Fruit fly (Drosophila melanogaster) whole organism, pupa: Measurements from ENCODE around the gene mura.

Source experiments
- CG13204 ChIP-seq: fragments of 200-800 bp; sonication (Bioruptor generic); optimal IDR thresholded peaks from 2 replicates; lab custom pipeline; 2018; ENCODE audit warnings: missing biosample characterization, mild to moderate bottlenecking, missing genetic modification characterization, moderate library complexity
- CG17806 ChIP-seq: fragments of 200-800 bp; sonication (Bioruptor generic); optimal IDR thresholded peaks from 2 replicates; lab custom pipeline; 2018; ENCODE audit warnings: missing biosample characterization, mild to moderate bottlenecking, missing genetic modification characterization, moderate library complexity
- CG32121 ChIP-seq: fragments of 200-800 bp; sonication (Bioruptor generic); IDR thresholded peaks from 2 replicates; pipeline ENCODE4 v1.3.6; 2022; ENCODE audit warnings: missing biosample characterization, missing genetic modification characterization
- CG8159 ChIP-seq: fragments of 200-800 bp; sonication (Bioruptor generic); optimal IDR thresholded peaks from 3 replicates; lab custom pipeline; 2018; ENCODE audit warnings: missing biosample characterization, mild to moderate bottlenecking, missing genetic modification characterization, moderate library complexity
- CG8301 ChIP-seq: fragments of 200-800 bp; sonication (Bioruptor generic); optimal IDR thresholded peaks from 2 replicates; lab custom pipeline; 2018; ENCODE audit warnings: missing biosample characterization, mild to moderate bottlenecking, missing genetic modification characterization
- D1 ChIP-seq: fragments of 200-800 bp; sonication (Bioruptor generic); optimal IDR thresholded peaks from 2 replicates; lab custom pipeline; 2018; ENCODE audit warnings: missing biosample characterization, mild to moderate bottlenecking, missing genetic modification characterization, moderate library complexity
- Ets98B ChIP-seq: fragments of 200-800 bp; sonication (Bioruptor generic); IDR thresholded peaks from 2 replicates; pipeline ENCODE4 v1.3.6; 2022; ENCODE audit warnings: missing biosample characterization, missing genetic modification characterization
- Pif1A ChIP-seq: fragments of 200-800 bp; sonication (Bioruptor generic); optimal IDR thresholded peaks from 3 replicates; lab custom pipeline; 2016; ENCODE audit warnings: missing biosample characterization, missing genetic modification characterization
- Snoo ChIP-seq: fragments of 200-800 bp; sonication (Bioruptor generic); optimal IDR thresholded peaks from 3 replicates; lab custom pipeline; 2017; ENCODE audit warnings: missing biosample characterization, mild to moderate bottlenecking, missing genetic modification characterization, inconsistent platforms
- fd96Ca ChIP-seq: fragments of 200-800 bp; sonication (Bioruptor generic); IDR thresholded peaks from 3 replicates; pipeline ENCODE4 v1.3.6; 2022; ENCODE audit warnings: missing biosample characterization, missing genetic modification characterization
- gl ChIP-seq: fragments of 200-800 bp; sonication (Bioruptor generic); optimal IDR thresholded peaks from 2 replicates; lab custom pipeline; 2018; ENCODE audit warnings: missing biosample characterization, mild to moderate bottlenecking, missing genetic modification characterization

dm6 chr3R:9510070-9510518 is 41.5 kb downstream of the mura start, which contains the start of gene rump:
- TF ChIP-seq Snoo (tag; lab: Kevin White, UChicago) (no peak), CG13204 (GFP tag; lab: Kevin White, UChicago) (no peak), CG8159 (tag; lab: Kevin White, UChicago) (no peak), Pif1A (GFP tag; lab: Kevin White, UChicago) (no peak), gl (tag; lab: Kevin White, UChicago) (no peak), CG32121 (GFP tag; lab: Robert Waterston, UW) (no peak), CG8301 (no peak), fd96Ca (GFP tag; lab: Robert Waterston, UW) (no peak), D1 (tag; lab: Kevin White, UChicago) (no peak), CG17806 (tag; lab: Kevin White, UChicago) (no peak), Ets98B (no peak)
